Fruit fly (Drosophila melanogaster) whole organism, adult: ENCODE data around the gene cm.

ENCODE experiments used
- CG14711 ChIP-seq: fragments of 200-800 bp; sonication (Bioruptor generic); optimal IDR thresholded peaks from 2 replicates; lab custom pipeline; 2018; ENCODE audit warnings: missing biosample characterization, mild to moderate bottlenecking, missing genetic modification characterization, moderate library complexity
- CG5204 ChIP-seq: fragments of 200-800 bp; sonication (Bioruptor generic); optimal IDR thresholded peaks from 2 replicates; lab custom pipeline; 2016; ENCODE audit warnings: missing biosample characterization, missing genetic modification characterization
- CG7045 ChIP-seq: fragments of 200-800 bp; sonication (Bioruptor generic); optimal IDR thresholded peaks from 2 replicates; lab custom pipeline; 2017; ENCODE audit warnings: missing biosample characterization, mild to moderate bottlenecking, missing genetic modification characterization
- CG7101 ChIP-seq: fragments of 200-800 bp; sonication (Bioruptor generic); optimal IDR thresholded peaks from 2 replicates; lab custom pipeline; 2018; ENCODE audit warnings: missing biosample characterization, mild to moderate bottlenecking, missing genetic modification characterization, moderate library complexity
- Crg-1 ChIP-seq: fragments of 200-800 bp; sonication (Bioruptor generic); optimal IDR thresholded peaks from 2 replicates; lab custom pipeline; 2016; ENCODE audit warnings: missing biosample characterization, missing genetic modification characterization
- cic ChIP-seq: fragments of 200-800 bp; sonication (Bioruptor generic); optimal IDR thresholded peaks from 2 replicates; lab custom pipeline; 2017; ENCODE audit warnings: missing biosample characterization, mild to moderate bottlenecking, missing genetic modification characterization, moderate library complexity
- cnc ChIP-seq, 2 experiments: fragments of >200 bp; optimal IDR thresholded peaks; 2 replicates each; lab custom pipeline; 2017
- kay ChIP-seq: fragments of 200-800 bp; sonication (Bioruptor generic); peaks from one replicate; lab custom pipeline; 2016; ENCODE audit warnings: missing biosample characterization, missing genetic modification characterization, borderline replicate concordance
- tj ChIP-seq: fragments of 200-800 bp; sonication (Bioruptor generic); optimal IDR thresholded peaks from 3 replicates; lab custom pipeline; 2017; ENCODE audit warnings: missing biosample characterization, mild to moderate bottlenecking, missing genetic modification characterization, moderate library complexity
- toe ChIP-seq: fragments of 200-800 bp; sonication (Bioruptor generic); optimal IDR thresholded peaks from 2 replicates; lab custom pipeline; 2016; ENCODE audit warnings: missing biosample characterization, missing genetic modification characterization

DNA sequence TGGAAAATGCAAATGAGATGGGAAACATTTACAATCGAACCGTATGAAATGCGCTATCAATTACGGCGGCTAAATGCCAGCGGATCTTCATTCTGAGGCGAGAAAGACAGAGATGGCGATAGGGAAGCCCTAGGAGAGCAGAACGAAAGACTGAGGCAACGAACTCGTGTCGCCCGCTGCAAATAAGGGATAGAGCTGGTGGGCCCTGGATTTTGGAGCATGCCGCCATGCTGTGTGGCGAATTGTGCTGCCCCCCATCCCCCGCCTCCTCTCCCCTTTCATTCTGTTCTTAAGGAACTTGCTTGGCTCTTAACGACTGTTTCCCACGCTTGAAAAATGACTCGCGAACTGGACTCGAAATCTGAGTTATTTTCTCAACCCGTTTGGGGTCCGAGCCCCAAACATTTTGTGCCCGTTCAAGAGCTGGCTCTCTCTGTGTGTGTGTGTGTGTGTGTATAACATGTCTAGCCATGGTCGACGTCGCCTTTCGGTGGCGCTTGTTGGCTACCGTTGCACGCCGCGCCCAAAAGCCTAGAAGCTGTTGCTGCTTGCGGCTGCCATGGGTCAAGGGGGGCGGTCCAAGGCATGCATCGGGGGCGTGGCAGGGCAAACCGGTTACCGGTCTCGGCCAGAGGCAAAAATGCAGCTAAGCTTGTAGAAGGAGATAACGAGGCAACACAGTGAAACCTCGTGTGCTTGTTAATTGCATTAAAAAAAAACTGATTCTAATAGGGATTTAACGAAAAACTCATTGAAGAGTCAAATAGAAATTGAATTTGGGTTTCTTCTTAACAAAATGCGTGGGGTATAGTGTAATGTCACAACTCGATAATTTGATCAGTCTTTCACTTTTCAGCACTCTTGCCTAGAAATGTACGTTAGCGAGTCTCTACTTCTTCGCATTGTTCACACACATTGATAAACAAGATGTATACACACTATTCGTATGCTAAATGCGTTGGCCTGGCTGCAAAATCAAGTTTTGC is 2.5 kb downstream of the cm start:
- TF ChIP-seq CG5204 (no peak), CG14711 (tag; lab: Kevin White, UChicago) (no peak), toe (no peak), cic (GFP tag; lab: Kevin White, UChicago) (no peak), Crg-1 (GFP tag; lab: Kevin White, UChicago) (no peak), CG7101 (peak; percentile 1), kay (GFP tag; lab: Kevin White, UChicago) (no peak), tj (GFP tag; lab: Kevin White, UChicago) (no peak), cnc (optimal IDR thresholded peaks at IDR 0.05; lab: Kevin White, UChicago) (no peak), CG7045 (GFP tag; lab: Kevin White, UChicago) (no peak)
